Worm (Caenorhabditis elegans): ENCODE measurements around the gene nspc-17.
"Not testable (repeated sequence)": the region's sequence is repeated elsewhere in the genome, so short reads cannot be mapped to it uniquely, and the experiment has no call there.

The nspc-17 gene

DNA sequence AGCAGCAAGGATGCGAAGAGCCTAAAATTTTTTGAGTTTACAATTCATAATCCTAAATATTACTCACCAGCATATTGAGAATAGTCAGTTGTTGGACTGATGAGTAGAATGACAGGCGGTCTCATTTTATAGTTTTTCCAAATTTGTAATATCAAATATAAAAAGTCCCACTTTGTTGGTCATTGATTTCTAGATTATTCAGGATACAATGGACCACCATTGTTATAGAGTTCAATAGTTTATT, at the start of gene nspc-17:
nspc-17 (minus strand) TSS at position 101 of the 244 bp plus-strand sequence.
- TF ChIP-seq W03F9.2, him-1, dao-5 (tag; optimal IDR thresholded peaks at IDR 0.05): not testable (repeated sequence)

DNA sequence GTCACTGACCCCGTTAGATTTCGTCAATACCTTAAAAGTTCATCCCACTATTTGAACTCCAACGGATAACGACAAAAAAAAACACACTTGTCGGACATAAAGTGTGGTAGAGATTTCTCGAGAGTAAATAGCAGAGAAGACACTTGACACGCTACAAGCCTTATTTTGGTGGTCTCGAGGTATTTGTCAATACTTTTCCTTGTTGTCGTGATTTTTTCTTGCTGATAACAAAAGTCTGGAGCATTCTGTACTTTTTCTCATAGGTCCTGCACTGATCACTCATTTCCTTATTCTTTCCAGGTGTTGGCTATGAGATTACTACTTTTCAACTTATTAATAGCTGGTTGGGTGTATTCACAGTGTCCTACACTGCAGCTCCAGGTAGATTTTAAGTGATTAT, 47.4 kb upstream of the nspc-17 start, which contains the start of gene lron-1:
lron-1 (plus strand) TSS at position 301 of the 400 bp plus-strand sequence.
- TF ChIP-seq W03F9.2 (tag; optimal IDR thresholded peaks at IDR 0.05) (no peak), dao-5 (tag; optimal IDR thresholded peaks at IDR 0.05) (no peak), him-1 (tag; optimal IDR thresholded peaks at IDR 0.05) (no peak)

DNA sequence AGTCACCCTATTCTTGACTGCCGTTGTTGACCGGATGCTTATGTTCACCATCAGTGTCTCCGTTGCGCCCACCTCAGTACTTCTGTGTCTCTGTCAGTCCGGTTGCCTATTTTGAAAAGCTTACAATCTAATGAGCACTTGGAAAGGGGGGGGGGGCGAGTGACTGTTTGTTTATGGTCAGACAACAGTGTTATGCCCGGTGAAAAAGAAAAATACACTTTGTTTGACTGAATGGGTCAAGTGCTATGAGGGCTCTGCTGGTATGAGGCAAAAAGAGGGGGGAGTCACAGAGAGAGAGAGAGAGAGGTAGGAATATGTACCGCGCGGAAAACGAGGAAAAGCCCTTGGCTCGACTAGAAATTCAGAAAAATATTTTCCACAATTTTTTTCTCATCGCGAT, 46.3 kb upstream of the nspc-17 start:
- TF ChIP-seq dao-5 (tag; optimal IDR thresholded peaks at IDR 0.05) (no peak), W03F9.2 (tag; optimal IDR thresholded peaks at IDR 0.05) (no peak), him-1 (tag; optimal IDR thresholded peaks at IDR 0.05) (no peak)

DNA sequence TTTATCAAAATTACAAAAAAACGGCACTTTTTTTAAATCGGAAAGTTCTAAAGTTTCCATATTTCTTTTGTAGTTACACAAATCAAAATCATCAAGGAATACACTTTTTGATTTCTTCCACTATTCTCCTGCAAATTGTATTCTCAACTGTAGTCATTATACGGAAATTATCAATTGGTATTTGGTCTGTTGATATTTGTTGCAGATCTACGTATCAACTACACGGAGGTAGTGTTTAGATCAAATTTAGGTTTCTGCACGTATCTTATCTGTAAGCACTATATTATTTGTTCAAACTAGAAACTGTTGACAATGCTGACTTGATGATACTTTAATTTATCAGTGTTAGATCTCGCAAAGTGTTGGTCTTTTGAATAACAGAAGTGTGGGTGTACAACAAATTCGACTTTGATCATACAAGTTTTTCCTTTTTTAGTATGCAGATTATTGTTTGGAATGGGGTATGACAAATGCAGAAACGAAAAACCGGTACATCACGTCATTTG, 43.3 kb upstream of the nspc-17 start:
- no peak for TF ChIP-seq dao-5 (tag; optimal IDR thresholded peaks at IDR 0.05)
- no peak for TF ChIP-seq W03F9.2 (tag; optimal IDR thresholded peaks at IDR 0.05)

DNA sequence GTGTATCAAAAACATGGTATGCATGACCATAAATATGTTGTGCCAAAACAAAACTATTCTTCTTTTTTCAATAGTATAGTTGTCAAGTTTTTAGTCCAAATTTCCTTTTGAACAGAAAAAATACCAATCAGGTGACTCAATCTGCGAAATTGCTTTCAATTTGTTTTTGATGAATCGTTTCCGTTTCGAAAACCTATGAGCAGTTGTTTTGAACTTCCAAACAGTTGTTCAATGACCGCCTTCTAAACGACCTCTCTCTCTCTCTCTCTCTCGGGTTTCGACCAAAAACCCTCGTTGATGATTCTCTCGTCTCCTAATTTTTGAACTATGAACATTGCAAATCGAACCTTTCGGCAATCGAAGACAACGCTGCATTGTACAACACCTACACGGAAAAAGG, 41.1 kb upstream of the nspc-17 start:
- TF ChIP-seq dao-5 (tag; optimal IDR thresholded peaks at IDR 0.05), result no peak

DNA sequence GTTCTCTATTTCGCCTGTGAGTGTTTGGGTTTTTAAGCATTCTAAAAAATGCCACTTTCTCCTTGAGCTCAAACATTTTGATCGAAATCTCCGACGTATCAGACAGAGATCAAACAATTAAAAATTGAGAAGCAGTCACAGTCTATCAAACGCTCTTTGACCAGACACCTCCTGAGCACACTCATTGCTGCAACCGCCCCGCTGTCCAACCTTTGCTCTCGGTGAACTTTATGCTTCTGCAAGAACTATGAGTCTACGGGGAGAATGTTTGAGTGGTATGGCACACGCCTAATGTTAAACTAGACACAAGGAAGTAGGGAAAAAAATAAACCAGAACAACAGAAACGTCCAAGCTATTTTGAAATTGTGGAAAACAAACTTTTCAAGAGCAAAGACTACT, 40.3 kb upstream of the nspc-17 start:
- no peak for TF ChIP-seq him-1 (tag; optimal IDR thresholded peaks at IDR 0.05)
- TF ChIP-seq W03F9.2 (tag; optimal IDR thresholded peaks at IDR 0.05), result no peak
- no peak for TF ChIP-seq dao-5 (tag; optimal IDR thresholded peaks at IDR 0.05)

DNA sequence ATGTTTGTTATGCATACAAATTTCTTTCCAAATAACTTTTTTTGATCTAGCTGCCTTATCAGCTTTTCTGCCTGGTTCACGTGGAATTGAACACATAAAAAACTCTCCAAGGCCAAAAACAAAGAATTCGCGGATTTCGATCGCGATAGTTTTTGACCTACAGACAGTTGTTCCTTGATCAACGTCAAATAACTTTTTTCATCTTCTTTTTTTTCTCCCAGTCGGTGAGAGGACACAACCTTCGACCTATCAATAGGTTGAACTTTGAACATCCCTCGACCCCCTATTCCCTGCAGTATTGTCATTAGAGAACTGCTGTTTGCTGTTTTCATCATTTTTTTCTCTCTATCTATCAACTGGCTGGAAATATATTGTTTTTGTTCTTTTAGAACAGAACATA, 38.8 kb upstream of the nspc-17 start:
- TF ChIP-seq dao-5 (tag; optimal IDR thresholded peaks at IDR 0.05) (no peak), W03F9.2 (tag; optimal IDR thresholded peaks at IDR 0.05) (no peak), him-1 (tag; optimal IDR thresholded peaks at IDR 0.05) (no peak)

DNA sequence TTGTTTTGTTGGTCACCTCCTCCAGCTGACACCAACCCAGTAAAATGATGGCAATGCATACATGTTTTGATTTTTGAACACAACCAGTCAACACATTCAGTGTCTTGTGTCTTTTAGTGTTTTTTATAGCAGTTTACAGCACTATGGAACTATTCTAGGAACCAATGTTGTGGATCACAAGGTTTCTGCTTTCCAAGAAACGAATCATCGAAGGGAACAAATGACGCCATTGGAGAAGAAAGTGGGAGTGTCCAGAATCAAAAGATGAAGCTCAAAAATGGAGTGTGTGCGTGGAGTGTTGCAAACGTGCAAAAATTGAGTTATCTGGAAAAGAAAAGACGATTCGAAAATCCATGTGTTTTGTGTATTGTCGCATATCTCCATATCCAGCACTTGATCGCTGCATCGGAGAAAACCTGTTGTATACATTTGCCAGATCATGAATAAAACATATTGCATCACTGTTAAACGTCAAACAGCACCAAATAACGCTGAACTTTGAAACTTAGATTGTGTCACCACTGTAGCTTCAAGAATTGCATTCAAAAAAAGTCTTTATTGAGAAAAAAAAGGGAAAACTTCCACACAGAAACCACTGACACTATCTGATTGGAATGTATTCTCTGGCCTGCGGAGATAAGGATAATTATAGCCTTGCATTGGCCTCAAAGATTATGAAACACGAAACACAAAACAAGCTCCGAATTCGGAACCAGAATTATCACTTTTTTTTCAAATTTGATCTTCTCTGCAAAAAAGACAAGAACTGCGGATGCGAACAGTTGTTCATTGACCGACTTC, 37.5 kb upstream of the nspc-17 start:
- no peak for TF ChIP-seq dao-5 (tag; optimal IDR thresholded peaks at IDR 0.05)
- no peak for TF ChIP-seq him-1 (tag; optimal IDR thresholded peaks at IDR 0.05)
- TF ChIP-seq W03F9.2 (tag; optimal IDR thresholded peaks at IDR 0.05), result no peak

DNA sequence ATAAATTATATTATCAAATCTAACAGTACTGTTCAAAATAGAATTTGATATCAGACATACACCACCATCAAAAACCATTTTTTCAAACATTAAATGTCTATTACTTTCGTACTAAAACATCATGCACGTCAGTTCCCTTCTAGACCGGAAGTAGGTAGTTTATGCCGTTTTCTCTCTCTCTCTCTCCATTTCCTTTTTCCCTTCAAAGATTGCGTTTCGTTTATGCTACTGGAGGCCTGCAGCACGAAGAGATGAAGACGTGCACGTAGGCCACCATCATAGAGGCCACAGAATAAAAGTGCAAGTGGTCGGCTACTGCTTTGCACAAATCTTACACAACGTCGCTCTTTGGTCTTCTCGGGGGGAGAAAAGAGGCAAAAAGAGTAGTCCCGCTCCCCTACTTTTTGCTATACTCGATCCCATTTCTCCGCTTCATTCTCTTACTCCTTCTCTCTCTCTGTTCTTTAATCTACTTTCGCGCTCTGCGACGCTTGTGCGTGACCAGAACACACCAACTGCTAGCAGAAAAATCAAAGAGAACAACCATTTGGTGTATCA, 36.5 kb upstream of the nspc-17 start:
- TF ChIP-seq W03F9.2 (tag; optimal IDR thresholded peaks at IDR 0.05), result no peak
- no peak for TF ChIP-seq him-1 (tag; optimal IDR thresholded peaks at IDR 0.05)
- no peak for TF ChIP-seq dao-5 (tag; optimal IDR thresholded peaks at IDR 0.05)

DNA sequence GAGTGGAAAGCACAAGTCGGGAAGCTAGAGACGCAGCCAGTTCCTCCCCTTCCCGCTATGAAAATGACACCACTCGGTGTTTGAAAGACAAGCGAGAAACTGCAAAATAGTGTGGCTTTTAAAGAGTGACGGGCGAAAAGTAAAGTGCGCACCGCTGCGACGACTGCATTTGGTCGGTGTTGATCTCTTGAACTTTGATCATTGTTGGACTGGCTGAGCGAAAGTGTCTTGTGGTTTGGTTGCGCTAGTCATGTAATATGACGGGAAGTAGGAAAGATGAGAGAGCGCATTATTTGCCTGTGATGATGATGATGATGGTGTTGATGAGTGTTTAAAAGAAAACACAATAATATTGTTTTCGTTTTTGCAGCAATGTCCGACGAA, 35.3 kb upstream of the nspc-17 start:
- TF ChIP-seq dao-5 (tag; optimal IDR thresholded peaks at IDR 0.05) (no peak), him-1 (tag; optimal IDR thresholded peaks at IDR 0.05) (peak; percentile 61), W03F9.2 (tag; optimal IDR thresholded peaks at IDR 0.05) (peak; percentile 78)

DNA sequence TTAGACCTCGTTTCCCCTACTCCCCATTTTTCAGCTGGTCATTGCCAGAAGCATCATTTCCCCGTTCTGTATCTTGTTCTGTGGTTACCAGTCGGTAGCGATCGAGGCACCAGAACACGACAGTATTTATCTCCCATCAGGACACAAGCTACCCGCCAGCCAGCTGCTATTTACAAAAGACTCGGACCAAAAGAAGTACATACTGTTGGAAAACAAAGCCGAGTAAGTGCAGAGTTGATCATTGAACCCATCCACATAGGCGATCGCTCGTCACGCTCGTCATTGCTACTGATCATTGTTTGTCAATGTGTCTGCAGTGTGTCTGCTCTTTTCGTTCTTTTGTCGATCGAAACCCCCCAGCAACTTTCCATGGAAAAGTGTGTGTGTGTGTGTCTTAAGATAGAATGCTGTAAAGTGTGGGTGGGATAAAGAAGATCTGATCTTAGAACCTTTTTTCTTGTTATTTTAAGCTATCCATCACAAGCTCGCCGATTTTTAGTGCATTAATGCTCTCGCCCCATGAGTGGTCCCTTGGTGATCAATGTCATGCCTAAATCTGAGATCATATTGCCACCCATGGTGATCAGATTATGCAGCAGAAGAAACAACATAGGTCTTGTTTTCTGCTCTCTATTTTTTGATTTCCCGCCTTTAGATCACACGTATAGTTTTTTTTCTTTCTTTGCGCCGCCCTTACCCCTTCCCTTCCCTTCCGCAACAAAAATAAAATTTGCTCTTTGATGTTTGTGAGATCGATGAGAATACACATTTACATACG, 34.7 kb upstream of the nspc-17 start:
- no peak for TF ChIP-seq him-1 (tag; optimal IDR thresholded peaks at IDR 0.05)
- no peak for TF ChIP-seq W03F9.2 (tag; optimal IDR thresholded peaks at IDR 0.05)
- no peak for TF ChIP-seq dao-5 (tag; optimal IDR thresholded peaks at IDR 0.05)

DNA sequence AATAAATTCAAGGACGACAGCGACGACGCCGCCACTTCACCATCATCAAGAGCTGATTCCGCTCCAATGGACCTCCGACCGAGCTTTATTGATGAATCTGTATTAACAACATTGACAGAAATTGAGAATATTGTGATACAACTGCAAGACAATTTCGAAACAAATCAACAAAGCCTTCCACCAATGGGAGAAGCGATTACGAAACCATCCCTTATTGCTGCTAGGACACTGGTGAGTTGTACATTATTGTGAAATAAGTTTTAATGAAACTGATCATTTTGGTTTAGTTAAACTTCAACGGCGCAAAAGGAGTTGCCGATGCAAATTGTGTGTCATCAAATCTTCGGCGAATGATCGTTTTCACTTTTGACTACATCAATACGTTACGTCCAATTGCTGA, 34.1 kb upstream of the nspc-17 start:
- TF ChIP-seq W03F9.2 (tag; optimal IDR thresholded peaks at IDR 0.05) (no peak), dao-5 (tag; optimal IDR thresholded peaks at IDR 0.05) (no peak), him-1 (tag; optimal IDR thresholded peaks at IDR 0.05) (no peak)

DNA sequence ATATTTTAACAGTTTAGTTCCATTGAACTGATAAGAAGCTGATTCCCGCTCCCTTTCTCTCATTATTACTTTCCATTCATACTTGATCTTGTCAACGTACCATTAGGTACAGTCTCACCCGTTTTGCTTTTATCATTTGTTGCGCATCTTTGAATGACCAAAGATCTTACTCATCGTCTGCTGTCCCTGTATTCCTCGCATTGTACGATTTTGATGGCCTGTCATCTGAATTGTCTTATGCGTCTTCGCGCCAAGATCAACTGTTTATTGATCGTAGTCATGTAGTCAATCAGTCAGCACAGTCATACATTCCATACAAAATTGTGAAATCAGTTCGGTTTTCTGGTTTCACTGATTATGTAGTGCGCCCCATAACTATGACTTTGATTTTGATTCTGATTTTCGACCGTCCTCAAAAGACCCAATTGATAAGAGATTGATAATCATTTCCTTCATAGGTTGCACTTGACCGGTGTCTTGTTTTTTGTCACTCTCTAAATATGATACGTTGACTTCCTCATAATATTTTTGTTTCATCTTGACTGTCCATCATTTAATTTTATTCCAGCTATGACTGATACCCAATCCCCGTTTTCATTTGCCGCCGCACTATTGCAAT, 33.1 kb upstream of the nspc-17 start, which contains the start of gene nhr-3:
nhr-3 (plus strand) TSS at position 569 of the 619 bp plus-strand sequence.
- TF ChIP-seq W03F9.2 (tag; optimal IDR thresholded peaks at IDR 0.05), result no peak
- no peak for TF ChIP-seq him-1 (tag; optimal IDR thresholded peaks at IDR 0.05)
- no peak for TF ChIP-seq dao-5 (tag; optimal IDR thresholded peaks at IDR 0.05)

Measured in whole organism, L4/young adult.